Worm (Caenorhabditis elegans): ENCODE results near the gene chil-23.

DNA sequence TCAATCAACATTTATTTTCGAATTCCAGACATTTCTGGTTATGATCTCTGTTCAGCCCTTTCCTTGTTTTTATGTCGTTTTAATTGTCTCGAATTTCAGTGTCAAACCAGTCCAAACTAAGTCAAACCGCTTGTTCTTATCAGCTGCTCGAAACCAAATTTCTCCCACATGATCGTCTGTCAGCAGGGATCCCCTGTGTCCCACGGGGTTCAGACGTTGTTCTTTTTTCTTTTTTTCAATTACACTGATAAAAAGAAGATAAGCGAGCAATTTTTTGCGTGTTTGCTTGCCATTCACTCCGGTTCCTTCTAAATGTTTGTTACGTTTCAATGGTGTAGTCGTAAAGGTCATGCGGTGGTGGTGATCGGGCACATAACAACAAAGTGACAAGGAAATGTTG lies 33.5 kb upstream of the chil-23 start:
- TF ChIP-seq hlh-8 (tag; optimal IDR thresholded peaks at IDR 0.05) (no peak), pqm-1 (tag; optimal IDR thresholded peaks at IDR 0.05) (no peak), elt-2 (tag; optimal IDR thresholded peaks at IDR 0.05) (no peak), ceh-31 (tag; optimal IDR thresholded peaks at IDR 0.05) (no peak), unc-55 (GFP tag; optimal IDR thresholded peaks at IDR 0.05) (no peak), ttx-3 (tag; optimal IDR thresholded peaks at IDR 0.05) (no peak), ets-4 (tag; optimal IDR thresholded peaks at IDR 0.05) (no peak), mec-3 (tag; optimal IDR thresholded peaks at IDR 0.05; ENCODE audit: borderline replicate concordance) (no peak), odd-2 (tag; optimal IDR thresholded peaks at IDR 0.05) (no peak), hlh-30 (tag; optimal IDR thresholded peaks at IDR 0.05; ENCODE audit: insufficient read depth) (no peak), unc-86 (tag; optimal IDR thresholded peaks at IDR 0.05) (no peak)
